Fruit fly (Drosophila melanogaster) S2 (cell line): ENCODE data around the gene CG43051.

Source experiments
- CG8478 ChIP-seq: fragments of >200 bp; optimal IDR thresholded peaks from 2 replicates; lab custom pipeline; 2018
- CTCF ChIP-seq, 2 experiments: fragments of >200 bp; optimal IDR thresholded peaks; 2 replicates each; lab custom pipeline; 2018

DNA sequence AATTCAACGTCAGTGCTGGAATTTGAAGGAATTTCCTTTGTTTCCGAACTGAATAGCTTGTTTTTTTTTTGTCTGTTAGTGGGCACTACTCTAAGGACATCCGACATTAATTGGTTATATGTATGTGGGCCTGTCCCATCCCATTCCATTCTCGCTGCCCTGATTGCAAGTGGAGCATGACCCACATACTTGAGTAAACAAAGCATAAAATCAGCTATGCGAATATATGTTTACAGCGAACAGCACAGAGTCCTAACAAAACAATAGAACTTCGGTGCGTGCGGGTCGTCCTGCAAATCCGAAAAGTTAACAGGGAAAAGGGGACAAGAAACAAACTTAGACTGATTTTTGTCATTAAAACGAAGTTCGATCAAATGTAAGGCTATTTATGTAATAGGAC is 2.1 kb upstream of the CG43051 start:
- no peak for TF ChIP-seq CG8478 (lab: Kevin White, UChicago)
- TF ChIP-seq CTCF (optimal IDR thresholded peaks at IDR 0.05; lab: Kevin White, UChicago), result no peak
